Worm (Caenorhabditis elegans) whole organism, L3 larva: ENCODE measurements around the gene F01F1.2.

ENCODE experiments used
- R02D3.7 ChIP-seq: fragments of 150-350 bp; optimal IDR thresholded peaks from 2 replicates; lab custom pipeline; 2014; ENCODE audit warnings: missing biosample characterization, missing genetic modification characterization
- ZK546.5 ChIP-seq: sonication (generic microtip); optimal IDR thresholded peaks from 2 replicates; lab custom pipeline; 2017; ENCODE audit warnings: missing biosample characterization, missing genetic modification characterization
- aly-2 ChIP-seq: fragments of 150-350 bp; optimal IDR thresholded peaks from 2 replicates; lab custom pipeline; 2014; ENCODE audit warnings: missing biosample characterization, missing genetic modification characterization
- ama-1 ChIP-seq: fragments of 150-350 bp; optimal IDR thresholded peaks from 2 replicates; lab custom pipeline; 2018
- ceh-16 ChIP-seq: sonication (generic microtip); optimal IDR thresholded peaks from 2 replicates; lab custom pipeline; 2017; ENCODE audit warnings: missing biosample characterization, missing genetic modification characterization
- ceh-28 ChIP-seq: fragments of 150-350 bp; optimal IDR thresholded peaks from 2 replicates; lab custom pipeline; 2014; ENCODE audit warnings: missing biosample characterization, missing genetic modification reagents, missing genetic modification characterization
- ceh-82 ChIP-seq: fragments of 150-350 bp; optimal IDR thresholded peaks from 2 replicates; lab custom pipeline; 2014; ENCODE audit warnings: missing biosample characterization, missing genetic modification characterization
- ceh-9 ChIP-seq: sonication (generic microtip); optimal IDR thresholded peaks from 2 replicates; lab custom pipeline; 2018; ENCODE audit warnings: missing biosample characterization, missing genetic modification characterization
- daf-12 ChIP-seq: fragments of 150-350 bp; optimal IDR thresholded peaks from 2 replicates; lab custom pipeline; 2014; ENCODE audit warnings: missing biosample characterization, missing genetic modification reagents, missing genetic modification characterization
- egl-27 ChIP-seq: sonication (generic microtip); optimal IDR thresholded peaks from 4 replicates; lab custom pipeline; 2017; ENCODE audit warnings: missing biosample characterization, missing genetic modification reagents, missing genetic modification characterization
- egl-5 ChIP-seq: fragments of 150-350 bp; optimal IDR thresholded peaks from 2 replicates; lab custom pipeline; 2017; ENCODE audit warnings: missing biosample characterization, missing genetic modification reagents, missing genetic modification characterization, inconsistent platforms
- elt-1 ChIP-seq: fragments of 150-350 bp; optimal IDR thresholded peaks from 2 replicates; lab custom pipeline; 2014; ENCODE audit warnings: missing biosample characterization, missing genetic modification characterization
- elt-2 ChIP-seq: sonication (generic microtip); optimal IDR thresholded peaks from 2 replicates; lab custom pipeline; 2016; ENCODE audit warnings: missing genetic modification reagents, mild to moderate bottlenecking, missing genetic modification characterization, missing compliant biosample characterization
- elt-3 ChIP-seq, 3 experiments: fragments of 150-350 bp in 1 of 3; sonication (generic microtip) in 2 of 3; optimal IDR thresholded peaks; 2 replicates in 2 of 3; 4 replicates in 1 of 3; lab custom pipeline; 2014 to 2017; ENCODE audit warnings: missing biosample characterization in 3 of 3, missing genetic modification characterization in 3 of 3
- eor-1 ChIP-seq, 2 experiments: fragments of 150-350 bp; optimal IDR thresholded peaks; 2 replicates each; lab custom pipeline; 2014 to 2018; ENCODE audit warnings: missing biosample characterization in 2 of 2, missing genetic modification characterization in 2 of 2
- fkh-10 ChIP-seq: sonication (generic microtip); optimal IDR thresholded peaks from 2 replicates; lab custom pipeline; 2017; ENCODE audit warnings: missing biosample characterization, missing genetic modification reagents, missing genetic modification characterization
- fkh-2 ChIP-seq: fragments of 150-350 bp; optimal IDR thresholded peaks from 2 replicates; lab custom pipeline; 2014; ENCODE audit warnings: missing biosample characterization, missing genetic modification reagents, missing genetic modification characterization
- fos-1 ChIP-seq: fragments of 150-350 bp; optimal IDR thresholded peaks from 2 replicates; lab custom pipeline; 2014; ENCODE audit warnings: missing biosample characterization, missing genetic modification characterization
- hmg-11 ChIP-seq: sonication (generic microtip); optimal IDR thresholded peaks from 2 replicates; lab custom pipeline; 2016; ENCODE audit warnings: missing genetic modification characterization, missing compliant biosample characterization
- jun-1 ChIP-seq: fragments of 150-350 bp; optimal IDR thresholded peaks from 2 replicates; lab custom pipeline; 2014; ENCODE audit warnings: missing biosample characterization, missing genetic modification reagents, missing genetic modification characterization
- lin-15B ChIP-seq: fragments of 150-350 bp; optimal IDR thresholded peaks from 2 replicates; lab custom pipeline; 2014; ENCODE audit warnings: missing biosample characterization, missing genetic modification characterization
- lin-39 ChIP-seq: fragments of 150-350 bp; optimal IDR thresholded peaks from 2 replicates; lab custom pipeline; 2018; ENCODE audit warnings: missing biosample characterization, missing genetic modification reagents, missing genetic modification characterization
- lsy-12 ChIP-seq: sonication (generic microtip); optimal IDR thresholded peaks from 2 replicates; lab custom pipeline; 2016; ENCODE audit warnings: mild to moderate bottlenecking, missing genetic modification characterization, missing compliant biosample characterization
- mdl-1 ChIP-seq: fragments of 150-350 bp; optimal IDR thresholded peaks from 2 replicates; lab custom pipeline; 2014; ENCODE audit warnings: missing biosample characterization, missing genetic modification characterization
- mml-1 ChIP-seq: fragments of 150-350 bp; sonication (generic microtip); optimal IDR thresholded peaks from 3 replicates; lab custom pipeline; 2014; ENCODE audit warnings: missing biosample characterization, missing genetic modification characterization
- nfya-1 ChIP-seq: sonication (generic microtip); optimal IDR thresholded peaks from 2 replicates; lab custom pipeline; 2017; ENCODE audit warnings: missing genetic modification characterization, mild to moderate bottlenecking, missing compliant biosample characterization, antibody characterized with exemption, moderate library complexity; ENCODE audit not compliant: insufficient read depth
- nhr-11 ChIP-seq: fragments of 150-350 bp; optimal IDR thresholded peaks from 2 replicates; lab custom pipeline; 2014; ENCODE audit warnings: missing biosample characterization, missing genetic modification characterization
- nhr-12 ChIP-seq: fragments of 150-350 bp; optimal IDR thresholded peaks from 2 replicates; lab custom pipeline; 2014; ENCODE audit warnings: missing biosample characterization, missing genetic modification characterization
- nhr-23 ChIP-seq: fragments of 150-350 bp; optimal IDR thresholded peaks from 2 replicates; lab custom pipeline; 2014; ENCODE audit warnings: missing biosample characterization, missing genetic modification reagents, missing genetic modification characterization
- nhr-237 ChIP-seq: fragments of 150-350 bp; optimal IDR thresholded peaks from 2 replicates; lab custom pipeline; 2014; ENCODE audit warnings: missing biosample characterization, missing genetic modification characterization
- nhr-25 ChIP-seq: sonication (generic microtip); optimal IDR thresholded peaks from 2 replicates; lab custom pipeline; 2017; ENCODE audit warnings: missing biosample characterization, missing genetic modification characterization
- nhr-28 ChIP-seq: fragments of 150-350 bp; optimal IDR thresholded peaks from 2 replicates; lab custom pipeline; 2014; ENCODE audit warnings: missing biosample characterization, missing genetic modification characterization
- nhr-43 ChIP-seq: sonication (generic microtip); optimal IDR thresholded peaks from 2 replicates; lab custom pipeline; 2016; ENCODE audit warnings: mild to moderate bottlenecking, missing genetic modification characterization, missing compliant biosample characterization; ENCODE audit not compliant: poor library complexity, severe bottlenecking
- nhr-67 ChIP-seq: fragments of 150-350 bp; optimal IDR thresholded peaks from 2 replicates; lab custom pipeline; 2014; ENCODE audit warnings: missing biosample characterization, missing genetic modification characterization
- nhr-76 ChIP-seq: fragments of 150-350 bp; sonication (generic microtip); optimal IDR thresholded peaks from 5 replicates; lab custom pipeline; 2014; ENCODE audit warnings: missing biosample characterization, missing genetic modification characterization
- nhr-77 ChIP-seq: fragments of 150-350 bp; optimal IDR thresholded peaks from 2 replicates; lab custom pipeline; 2014; ENCODE audit warnings: missing biosample characterization, missing genetic modification characterization
- pha-4 ChIP-seq: fragments of 150-350 bp; optimal IDR thresholded peaks from 2 replicates; lab custom pipeline; 2014; ENCODE audit warnings: missing biosample characterization, missing genetic modification reagents, missing genetic modification characterization
- pqm-1 ChIP-seq: fragments of 150-350 bp; optimal IDR thresholded peaks from 2 replicates; lab custom pipeline; 2017; ENCODE audit warnings: missing biosample characterization, missing genetic modification characterization, inconsistent platforms
- sea-2 ChIP-seq: fragments of 150-350 bp; sonication (generic microtip); optimal IDR thresholded peaks from 4 replicates; lab custom pipeline; 2014; ENCODE audit warnings: missing biosample characterization, missing genetic modification reagents, missing genetic modification characterization
- skn-1 ChIP-seq: fragments of 150-350 bp; optimal IDR thresholded peaks from 2 replicates; lab custom pipeline; 2014; ENCODE audit warnings: missing biosample characterization, missing genetic modification characterization
- snpc-4 ChIP-seq: fragments of 150-350 bp; optimal IDR thresholded peaks from 2 replicates; lab custom pipeline; 2014; ENCODE audit warnings: missing biosample characterization, missing genetic modification characterization
- tbx-2 ChIP-seq: sonication (generic microtip); optimal IDR thresholded peaks from 2 replicates; lab custom pipeline; 2016; ENCODE audit warnings: mild to moderate bottlenecking, missing genetic modification characterization, missing compliant biosample characterization
- unc-39 ChIP-seq: sonication (generic microtip); optimal IDR thresholded peaks from 4 replicates; lab custom pipeline; 2017; ENCODE audit warnings: missing biosample characterization, missing genetic modification characterization
- unc-62 ChIP-seq: fragments of 150-350 bp; sonication (generic microtip); optimal IDR thresholded peaks from 4 replicates; lab custom pipeline; 2014; ENCODE audit warnings: missing biosample characterization, missing genetic modification reagents, missing genetic modification characterization
- zag-1 ChIP-seq: fragments of 150-350 bp; optimal IDR thresholded peaks from 2 replicates; lab custom pipeline; 2014; ENCODE audit warnings: missing biosample characterization, missing genetic modification characterization
- ztf-11 ChIP-seq: fragments of 150-350 bp; optimal IDR thresholded peaks from 2 replicates; lab custom pipeline; 2014; ENCODE audit warnings: missing biosample characterization, missing genetic modification characterization
- ztf-4 ChIP-seq: fragments of 150-350 bp; optimal IDR thresholded peaks from 2 replicates; lab custom pipeline; 2014; ENCODE audit warnings: missing biosample characterization, missing genetic modification characterization

F01F1.2 gene

DNA sequence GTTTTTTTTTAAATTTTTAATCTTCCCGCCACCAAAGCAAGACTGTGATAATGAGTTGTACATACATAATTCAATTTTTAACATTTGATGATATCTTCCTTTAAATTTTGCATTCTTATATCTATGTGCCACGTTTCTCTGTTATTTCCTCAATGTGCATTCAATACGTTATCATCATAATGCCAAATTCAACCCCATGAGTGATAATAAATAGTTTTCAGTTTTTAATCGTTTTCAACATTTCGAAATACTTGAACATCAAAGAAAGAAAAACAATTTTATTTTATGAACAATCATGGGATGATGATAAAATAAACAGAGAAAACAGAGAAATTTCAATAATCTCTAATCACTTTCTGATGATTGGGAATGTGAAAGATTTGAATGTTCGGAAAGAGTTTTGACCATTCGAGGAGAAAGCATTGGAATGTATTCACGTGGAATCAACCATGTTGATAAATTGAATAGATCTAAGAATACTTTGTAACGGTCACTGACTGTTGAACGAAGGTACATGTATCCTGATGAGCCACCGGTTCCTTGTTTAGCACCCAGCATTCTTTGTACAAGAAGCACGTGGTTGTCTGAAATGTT, 39.1 kb downstream of the F01F1.2 start:
- TF ChIP-seq elt-2 (tag; lab: Kevin White, UChicago), result peak; percentile 87
- no peak for TF ChIP-seq zag-1 (tag; lab: Kevin White, UChicago)
- TF ChIP-seq pha-4, result peak; percentile 41
- TF ChIP-seq lin-15B, result no peak
- no peak for TF ChIP-seq eor-1 (tag; optimal IDR thresholded peaks at IDR 0.05; lab: Kevin White, UChicago)
- TF ChIP-seq ztf-11 (tag; lab: Kevin White, UChicago), result no peak
- TF ChIP-seq fkh-2 (tag; lab: Kevin White, UChicago), result no peak
- peak; percentile 18 for TF ChIP-seq fos-1
- peak; percentile 92 for TF ChIP-seq skn-1 (tag; lab: Kevin White, UChicago)
- no peak for TF ChIP-seq nhr-67 (tag; lab: Kevin White, UChicago)
- peak; percentile 16 for TF ChIP-seq nhr-43 (tag; lab: Kevin White, UChicago)
- TF ChIP-seq snpc-4, result no peak
- no peak for TF ChIP-seq hmg-11
- no peak for TF ChIP-seq nhr-237 (tag; lab: Kevin White, UChicago)
- no peak for TF ChIP-seq lin-39 (tag; lab: Kevin White, UChicago)
- no peak for TF ChIP-seq nfya-1 (tag; lab: Kevin White, UChicago)
- TF ChIP-seq jun-1 (tag; lab: Kevin White, UChicago), result no peak
- TF ChIP-seq ceh-9 (tag; lab: Kevin White, UChicago), result no peak
- no peak for TF ChIP-seq nhr-11
- TF ChIP-seq ZK546.5 (tag; lab: Kevin White, UChicago), result no peak
- TF ChIP-seq ceh-16, result no peak
- no peak for TF ChIP-seq ceh-82 (tag; lab: Kevin White, UChicago)
- no peak for TF ChIP-seq R02D3.7 (tag; lab: Kevin White, UChicago)
- TF ChIP-seq fkh-10 (GFP tag; lab: Kevin White, UChicago), result no peak
- no peak for TF ChIP-seq nhr-76 (tag; lab: Kevin White, UChicago)
- peak; percentile 2 for TF ChIP-seq ama-1 (lab: Kevin White, UChicago)
- TF ChIP-seq nhr-28 (tag; lab: Kevin White, UChicago), result no peak
- TF ChIP-seq nhr-77 (tag; lab: Kevin White, UChicago), result no peak
- peak; percentile 40 for TF ChIP-seq lsy-12 (tag; lab: Kevin White, UChicago)
- TF ChIP-seq elt-1, result no peak
- TF ChIP-seq egl-5 (tag; lab: Kevin White, UChicago), result no peak
- TF ChIP-seq sea-2 (GFP tag; lab: Kevin White, UChicago), result no peak
- no peak for TF ChIP-seq nhr-12 (tag; lab: Kevin White, UChicago)
- no peak for TF ChIP-seq unc-39
- TF ChIP-seq elt-3 (tag; optimal IDR thresholded peaks at IDR 0.05; lab: Kevin White, UChicago), result no peak
- TF ChIP-seq nhr-23 (tag; lab: Kevin White, UChicago), result peak; percentile 20
- TF ChIP-seq mdl-1, result no peak
- peak; percentile 37 for TF ChIP-seq ceh-28
- no peak for TF ChIP-seq egl-27
- no peak for TF ChIP-seq tbx-2
- no peak for TF ChIP-seq daf-12 (tag; lab: Kevin White, UChicago)
- TF ChIP-seq nhr-25 (tag; lab: Kevin White, UChicago), result peak; percentile 17
- no peak for TF ChIP-seq unc-62
- TF ChIP-seq pqm-1 (tag; lab: Kevin White, UChicago), result peak; percentile 42
- no peak for TF ChIP-seq aly-2
- peak; percentile 24 for TF ChIP-seq ztf-4 (tag; lab: Kevin White, UChicago)
- no peak for TF ChIP-seq mml-1 (tag; lab: Kevin White, UChicago)
